Worm (Caenorhabditis elegans) whole organism, L4 larva: ENCODE data around the gene nstp-7.
A peak's percentile ranks its signal among the peaks of the same experiment; 100 is the strongest.

Experiments
- F26F4.8 ChIP-seq: fragments of 200-800 bp; sonication (Bioruptor generic); conservative IDR thresholded peaks from 2 replicates; pipeline ENCODE4 v1.3.6; 2022; ENCODE audit warnings: missing genetic modification characterization, missing compliant biosample characterization
- F37D6.2 ChIP-seq: sonication (generic microtip); optimal IDR thresholded peaks from 2 replicates; lab custom pipeline; 2016; ENCODE audit warnings: mild to moderate bottlenecking, missing genetic modification characterization, missing compliant biosample characterization
- R02D3.7 ChIP-seq: fragments of 150-350 bp; sonication (generic microtip); optimal IDR thresholded peaks from 3 replicates; lab custom pipeline; 2014; ENCODE audit warnings: missing biosample characterization, missing genetic modification characterization
- Y5F2A.4 ChIP-seq: fragments of 200-800 bp; sonication (Bioruptor generic); optimal IDR thresholded peaks from 2 replicates; lab custom pipeline; 2018; ENCODE audit warnings: mild to moderate bottlenecking, missing genetic modification characterization, missing compliant biosample characterization
- ZK337.2 ChIP-seq: fragments of 200-800 bp; sonication (Bioruptor generic); IDR thresholded peaks from 2 replicates; pipeline ENCODE4 v1.3.6; 2022; ENCODE audit warnings: missing genetic modification reagents, missing genetic modification characterization, missing compliant biosample characterization
- ZK546.5 ChIP-seq, 2 experiments: sonication (generic microtip); optimal IDR thresholded peaks; 2 replicates each; lab custom pipeline; 2017; ENCODE audit warnings: missing biosample characterization in 2 of 2, missing genetic modification characterization in 2 of 2
- aha-1 ChIP-seq: fragments of 150-350 bp; peaks from one replicate; lab custom pipeline; 2014; ENCODE audit warnings: missing biosample characterization, missing genetic modification characterization
- arid-1 ChIP-seq: fragments of 200-800 bp; sonication (Bioruptor generic); conservative IDR thresholded peaks from 2 replicates; pipeline ENCODE4 v1.3.6; 2022; ENCODE audit warnings: missing genetic modification reagents, missing genetic modification characterization, missing compliant biosample characterization
- ceh-62 ChIP-seq: sonication (generic microtip); optimal IDR thresholded peaks from 2 replicates; lab custom pipeline; 2017; ENCODE audit warnings: missing biosample characterization, missing genetic modification characterization
- ces-1 ChIP-seq: fragments of 150-350 bp; sonication (generic microtip); optimal IDR thresholded peaks from 4 replicates; lab custom pipeline; 2014; ENCODE audit warnings: missing biosample characterization, missing genetic modification reagents, missing genetic modification characterization
- daf-12 ChIP-seq: fragments of 150-350 bp; optimal IDR thresholded peaks from 2 replicates; lab custom pipeline; 2014; ENCODE audit warnings: missing biosample characterization, missing genetic modification reagents, missing genetic modification characterization
- dmd-8 ChIP-seq: fragments of 200-800 bp; sonication (Bioruptor generic); IDR thresholded peaks from 2 replicates; pipeline ENCODE4 v1.3.6; 2022; ENCODE audit warnings: missing genetic modification characterization, missing compliant biosample characterization
- dmd-9 ChIP-seq: fragments of 200-800 bp; sonication (Bioruptor generic); IDR thresholded peaks from 2 replicates; pipeline ENCODE4 v1.3.6; 2022; ENCODE audit warnings: missing genetic modification reagents, missing genetic modification characterization, missing compliant biosample characterization
- dpl-1 ChIP-seq: fragments of 150-350 bp; optimal IDR thresholded peaks from 2 replicates; lab custom pipeline; 2014; ENCODE audit warnings: missing biosample characterization, missing genetic modification reagents, missing genetic modification characterization
- dve-1 ChIP-seq: sonication (generic microtip); optimal IDR thresholded peaks from 2 replicates; lab custom pipeline; 2017; ENCODE audit warnings: antibody characterized with exemption, mild to moderate bottlenecking, missing genetic modification characterization, missing compliant biosample characterization; ENCODE audit not compliant: insufficient read depth
- fkh-10 ChIP-seq: fragments of 150-350 bp; optimal IDR thresholded peaks from 2 replicates; lab custom pipeline; 2014; ENCODE audit warnings: missing biosample characterization, missing genetic modification reagents, missing genetic modification characterization
- fos-1 ChIP-seq: fragments of 150-350 bp; optimal IDR thresholded peaks from 2 replicates; lab custom pipeline; 2014; ENCODE audit warnings: missing biosample characterization, missing genetic modification characterization
- gei-8 ChIP-seq: fragments of 200-800 bp; sonication (Bioruptor generic); optimal IDR thresholded peaks from 2 replicates; lab custom pipeline; 2018; ENCODE audit warnings: mild to moderate bottlenecking, missing genetic modification characterization, missing compliant biosample characterization
- hlh-11 ChIP-seq: fragments of 200-800 bp; sonication (Bioruptor generic); optimal IDR thresholded peaks from 2 replicates; lab custom pipeline; 2018; ENCODE audit warnings: mild to moderate bottlenecking, missing genetic modification characterization, missing compliant biosample characterization
- hlh-30 ChIP-seq: sonication (generic microtip); optimal IDR thresholded peaks from 2 replicates; lab custom pipeline; 2017; ENCODE audit warnings: antibody characterized with exemption, mild to moderate bottlenecking, missing genetic modification characterization, missing compliant biosample characterization; ENCODE audit not compliant: insufficient read depth
- jun-1 ChIP-seq: fragments of 150-350 bp; optimal IDR thresholded peaks from 2 replicates; lab custom pipeline; 2014; ENCODE audit warnings: missing biosample characterization, missing genetic modification reagents, missing genetic modification characterization
- lin-1 ChIP-seq: fragments of 200-800 bp; sonication (Bioruptor generic); IDR thresholded peaks from 2 replicates; pipeline ENCODE4 v1.3.6; 2022; ENCODE audit warnings: missing genetic modification reagents, missing genetic modification characterization, missing compliant biosample characterization
- lin-13 ChIP-seq: fragments of 150-350 bp; optimal IDR thresholded peaks from 2 replicates; lab custom pipeline; 2014; ENCODE audit warnings: missing biosample characterization, missing genetic modification reagents, missing genetic modification characterization
- lin-15B ChIP-seq: fragments of 150-350 bp; sonication (generic microtip); optimal IDR thresholded peaks from 3 replicates; lab custom pipeline; 2014; ENCODE audit warnings: missing biosample characterization, missing genetic modification characterization
- lin-38 ChIP-seq: fragments of 200-800 bp; sonication (Bioruptor generic); IDR thresholded peaks from 2 replicates; pipeline ENCODE4 v1.3.6; 2022; ENCODE audit warnings: missing genetic modification reagents, missing genetic modification characterization, missing compliant biosample characterization
- lsy-2 ChIP-seq, 2 experiments: fragments of 150-350 bp in 1 of 2; sonication (generic microtip) in 1 of 2; optimal IDR thresholded peaks; 2 replicates each; lab custom pipeline; 2014 to 2017; ENCODE audit warnings: missing biosample characterization in 2 of 2, missing genetic modification characterization in 2 of 2
- madf-9 ChIP-seq: fragments of 200-800 bp; sonication (Bioruptor generic); conservative IDR thresholded peaks from 2 replicates; pipeline ENCODE4 v1.3.6; 2022; ENCODE audit warnings: missing genetic modification reagents, missing genetic modification characterization, missing compliant biosample characterization
- mdl-1 ChIP-seq, 2 experiments: fragments of 150-350 bp in 1 of 2; sonication (generic microtip) in 1 of 2; optimal IDR thresholded peaks; 2 replicates each; lab custom pipeline; 2014 to 2017; ENCODE audit warnings: missing biosample characterization in 2 of 2, missing genetic modification characterization in 2 of 2
- mdt-29 ChIP-seq: fragments of 200-800 bp; sonication (Bioruptor generic); IDR thresholded peaks from 2 replicates; pipeline ENCODE4 v1.3.6; 2022; ENCODE audit warnings: missing genetic modification reagents, missing genetic modification characterization, missing compliant biosample characterization
- mep-1 ChIP-seq: fragments of 150-350 bp; sonication (generic microtip); optimal IDR thresholded peaks from 3 replicates; lab custom pipeline; 2014; ENCODE audit warnings: missing biosample characterization, missing genetic modification characterization
- mes-2 ChIP-seq: sonication (generic microtip); optimal IDR thresholded peaks from 2 replicates; lab custom pipeline; 2016; ENCODE audit warnings: missing genotype, mild to moderate bottlenecking, missing genetic modification characterization, missing compliant biosample characterization; ENCODE audit not compliant: poor library complexity, severe bottlenecking
- mxl-3 ChIP-seq: fragments of 200-800 bp; sonication (Bioruptor generic); optimal IDR thresholded peaks from 2 replicates; lab custom pipeline; 2018; ENCODE audit warnings: mild to moderate bottlenecking, missing genetic modification characterization, missing compliant biosample characterization
- nhr-10 ChIP-seq: fragments of 150-350 bp; optimal IDR thresholded peaks from 2 replicates; lab custom pipeline; 2014; ENCODE audit warnings: missing biosample characterization, missing genetic modification characterization
- nhr-237 ChIP-seq: sonication (generic microtip); optimal IDR thresholded peaks from 2 replicates; lab custom pipeline; 2017; ENCODE audit warnings: missing biosample characterization, missing genetic modification characterization
- nhr-41 ChIP-seq: fragments of 200-800 bp; sonication (Bioruptor generic); IDR thresholded peaks from 2 replicates; pipeline ENCODE4 v1.3.6; 2022; ENCODE audit warnings: missing genetic modification reagents, missing genetic modification characterization, missing compliant biosample characterization
- nhr-42 ChIP-seq: fragments of 200-800 bp; sonication (Bioruptor generic); IDR thresholded peaks from 2 replicates; pipeline ENCODE4 v1.3.6; 2022; ENCODE audit warnings: missing genetic modification characterization, missing compliant biosample characterization
- pha-4 ChIP-seq, 2 experiments: fragments of 150-350 bp in 1 of 2; fragments of 200-800 bp in 1 of 2; sonication (Bioruptor generic) in 1 of 2; IDR thresholded peaks in 1 of 2; optimal IDR thresholded peaks in 1 of 2; 2 replicates each; pipeline versions ENCODE4 v1.3.6 to Lab custom; 2014 to 2022; ENCODE audit warnings: missing genetic modification characterization in 2 of 2, missing genetic modification reagents in 2 of 2, missing biosample characterization in 1 of 2, missing compliant biosample characterization in 1 of 2
- pqm-1 ChIP-seq: sonication (generic microtip); optimal IDR thresholded peaks from 2 replicates; lab custom pipeline; 2017; ENCODE audit warnings: missing biosample characterization, missing genetic modification characterization
- rbr-2 ChIP-seq: sonication (generic microtip); optimal IDR thresholded peaks from 2 replicates; lab custom pipeline; 2016; ENCODE audit warnings: missing genotype, missing genetic modification characterization, missing compliant biosample characterization
- saeg-2 ChIP-seq: fragments of 200-800 bp; sonication (Bioruptor generic); IDR thresholded peaks from 2 replicates; pipeline ENCODE4 v1.3.6; 2022; ENCODE audit warnings: missing genetic modification reagents, missing genetic modification characterization, missing compliant biosample characterization
- set-16 ChIP-seq: fragments of 200-800 bp; sonication (Bioruptor generic); IDR thresholded peaks from 2 replicates; pipeline ENCODE4 v1.3.6; 2022; ENCODE audit warnings: missing genetic modification reagents, missing genetic modification characterization, missing compliant biosample characterization
- skn-1 ChIP-seq: fragments of 150-350 bp; optimal IDR thresholded peaks from 2 replicates; lab custom pipeline; 2014; ENCODE audit warnings: missing biosample characterization, missing genetic modification characterization
- snpc-1.2 ChIP-seq: fragments of 200-800 bp; sonication (Bioruptor generic); IDR thresholded peaks from 2 replicates; pipeline ENCODE4 v1.3.6; 2022; ENCODE audit warnings: missing genetic modification reagents, missing genetic modification characterization, missing compliant biosample characterization
- spr-3 ChIP-seq: fragments of 200-800 bp; sonication (Bioruptor generic); optimal IDR thresholded peaks from 2 replicates; lab custom pipeline; 2018; ENCODE audit warnings: mild to moderate bottlenecking, missing genetic modification characterization, missing compliant biosample characterization
- tra-1 ChIP-seq: fragments of 200-800 bp; sonication (Bioruptor generic); IDR thresholded peaks from 2 replicates; pipeline ENCODE4 v1.3.6; 2022; ENCODE audit warnings: missing genetic modification reagents, missing genetic modification characterization, missing compliant biosample characterization
- unc-130 ChIP-seq: sonication (generic microtip); optimal IDR thresholded peaks from 2 replicates; lab custom pipeline; 2016; ENCODE audit warnings: missing genetic modification reagents, missing genetic modification characterization, missing compliant biosample characterization
- unc-39 ChIP-seq: sonication (generic microtip); optimal IDR thresholded peaks from 2 replicates; lab custom pipeline; 2017; ENCODE audit warnings: missing biosample characterization, missing genetic modification characterization
- zag-1 ChIP-seq: fragments of 150-350 bp; optimal IDR thresholded peaks from 2 replicates; lab custom pipeline; 2014; ENCODE audit warnings: missing biosample characterization, missing genetic modification characterization
- zfp-2 ChIP-seq: sonication (generic microtip); optimal IDR thresholded peaks from 2 replicates; lab custom pipeline; 2016; ENCODE audit warnings: mild to moderate bottlenecking, missing genetic modification characterization, missing compliant biosample characterization
- ztf-7 ChIP-seq: fragments of 150-350 bp; optimal IDR thresholded peaks from 2 replicates; lab custom pipeline; 2014; ENCODE audit warnings: missing biosample characterization, missing genetic modification characterization

Gene nstp-7

ce11 chrV:532046-532445 lies 49.7 kb upstream of the nstp-7 start, which contains the start of gene nhr-58 (continued):
- no peak for TF ChIP-seq fkh-10
- TF ChIP-seq pha-4 (GFP tag; IDR thresholded peaks at IDR 0.05; lab: Robert Waterston, UW): no peak
- TF ChIP-seq pha-4 (tag; optimal IDR thresholded peaks at IDR 0.05; lab: Kevin White, UChicago): peak; percentile 52
- TF ChIP-seq pqm-1 (tag; lab: Kevin White, UChicago): peak; percentile 76
- TF ChIP-seq dpl-1: peak; percentile 16
- TF ChIP-seq ztf-7 (tag; lab: Kevin White, UChicago): peak; percentile 77
- TF ChIP-seq aha-1: no peak
- peak; percentile 74 to 86 for TF ChIP-seq mdl-1 (tag; optimal IDR thresholded peaks at IDR 0.05; lab: Kevin White, UChicago)
- TF ChIP-seq hlh-30 (tag; lab: Kevin White, UChicago): peak; percentile 79
- TF ChIP-seq jun-1 (tag; lab: Kevin White, UChicago): peak; percentile 53
- no peak for TF ChIP-seq lin-15B (tag; lab: Kevin White, UChicago)
- TF ChIP-seq, all 104 proteins: peak for 29

ce11 chrV:534176-534575 lies 47.5 kb upstream of the nstp-7 start, which contains the start of gene nhr-132:
TSS of gene nhr-132 (plus strand) at chrV:534446.
- TF ChIP-seq ZK546.5 (tag; optimal IDR thresholded peaks at IDR 0.05; lab: Kevin White, UChicago) (no peak), tra-1 (GFP tag; lab: Robert Waterston, UW) (no peak), fos-1 (no peak), hlh-11 (peak; percentile 67), ZK337.2 (GFP tag; lab: Robert Waterston, UW) (no peak), lin-13 (no peak), dpl-1 (no peak), rbr-2 (tag; lab: Kevin White, UChicago) (no peak), nhr-237 (tag; lab: Kevin White, UChicago) (no peak), lin-38 (no peak), arid-1 (GFP tag; lab: Robert Waterston, UW) (no peak), mdt-29 (GFP tag; lab: Robert Waterston, UW) (no peak), mep-1 (tag; lab: Kevin White, UChicago) (peak; percentile 23), ceh-62 (tag; lab: Kevin White, UChicago) (no peak), snpc-1.2 (GFP tag; lab: Robert Waterston, UW) (no peak), jun-1 (tag; lab: Kevin White, UChicago) (no peak), dve-1 (tag; lab: Kevin White, UChicago) (peak; percentile 74), saeg-2 (GFP tag; lab: Robert Waterston, UW) (no peak), mdl-1 (tag; optimal IDR thresholded peaks at IDR 0.05; lab: Kevin White, UChicago) (peak in 1 of 2 experiments; percentile 25), Y5F2A.4 (GFP tag; lab: Kevin White, UChicago) (no peak), dmd-9 (no peak), nhr-10 (tag; lab: Kevin White, UChicago) (no peak), F37D6.2 (tag; lab: Kevin White, UChicago) (no peak), set-16 (GFP tag; lab: Robert Waterston, UW) (no peak), skn-1 (no peak), R02D3.7 (tag; lab: Kevin White, UChicago) (no peak), zfp-2 (no peak), dmd-8 (GFP tag; lab: Robert Waterston, UW) (no peak), daf-12 (tag; lab: Kevin White, UChicago) (no peak), mxl-3 (GFP tag; lab: Kevin White, UChicago) (no peak), F26F4.8 (no peak), nhr-42 (no peak), aha-1 (no peak), unc-39 (no peak), lsy-2 (tag; optimal IDR thresholded peaks at IDR 0.05; lab: Kevin White, UChicago) (peak in 1 of 2 experiments; percentile 55), madf-9 (GFP tag; lab: Robert Waterston, UW) (no peak), mes-2 (tag; lab: Kevin White, UChicago) (peak; percentile 25), unc-130 (GFP tag; lab: Kevin White, UChicago) (no peak), nhr-41 (GFP tag; lab: Robert Waterston, UW) (no peak), lin-1 (GFP tag; lab: Robert Waterston, UW) (0 out of 2 replicates have a peak, but pooled peaks have one; percentile 8), spr-3 (GFP tag; lab: Kevin White, UChicago) (no peak), ces-1 (no peak), gei-8 (GFP tag; lab: Kevin White, UChicago) (no peak), zag-1 (tag; lab: Kevin White, UChicago) (no peak)
